Worm (Caenorhabditis elegans): ENCODE results near the gene xrn-1.
"Not testable (repeated sequence)": the region's sequence is repeated elsewhere in the genome, so short reads cannot be mapped to it uniquely, and the experiment has no call there.

DNA sequence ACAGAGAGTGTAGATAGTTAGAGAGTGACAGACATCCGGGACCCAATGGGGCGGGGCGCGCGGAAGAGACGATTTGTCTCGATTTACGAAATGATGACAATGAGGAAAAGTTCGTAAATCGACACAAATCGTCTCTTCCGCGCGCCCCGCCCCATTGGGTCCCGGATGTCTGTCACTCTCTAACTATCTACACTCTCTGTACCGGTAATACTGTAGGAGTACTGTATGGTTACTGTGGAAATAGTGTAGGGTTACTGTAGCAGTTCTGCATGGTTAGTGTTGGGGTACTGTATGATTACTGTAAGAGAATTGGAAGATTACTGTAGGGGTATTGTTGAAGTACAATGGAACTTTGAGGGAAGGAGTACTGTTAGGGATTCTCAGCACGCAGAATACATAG lies 47.5 kb upstream of the xrn-1 start, which contains the start of gene F01D5.10:
- not testable (repeated sequence) for TF ChIP-seq ceh-30 (tag; optimal IDR thresholded peaks at IDR 0.05); ama-1 (optimal IDR thresholded peaks at IDR 0.05); fax-1 (tag; optimal IDR thresholded peaks at IDR 0.05); sox-4 (tag; optimal IDR thresholded peaks at IDR 0.05); nfya-1 (tag; optimal IDR thresholded peaks at IDR 0.05); C08G9.2 (tag; optimal IDR thresholded peaks at IDR 0.05); elt-2 (tag; optimal IDR thresholded peaks at IDR 0.05)

All from whole organism, late embryonic.